Fruit fly (Drosophila melanogaster): ENCODE data around the gene CG8925.

DNA sequence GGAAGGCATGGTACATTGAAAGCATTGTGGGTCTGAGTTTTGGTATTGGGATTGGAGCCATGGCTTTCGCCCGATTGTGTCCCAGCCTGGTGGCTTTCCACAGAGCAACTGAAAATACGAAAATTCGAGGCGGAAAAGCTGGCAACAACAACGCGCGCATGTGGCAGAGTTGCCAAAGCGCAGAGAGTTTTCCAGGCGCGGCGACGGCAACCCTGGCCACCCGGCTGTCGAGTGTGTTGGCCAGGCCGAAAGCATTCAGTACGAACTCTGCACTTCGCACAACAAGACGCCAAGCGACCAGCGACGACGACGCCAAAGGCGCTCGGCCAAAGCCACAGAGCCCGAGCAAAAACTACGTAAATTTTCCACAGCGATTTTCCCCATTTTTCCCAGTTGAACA is 54.0 kb downstream of the CG8925 start:
- TF ChIP-seq pan (optimal IDR thresholded peaks at IDR 0.05) = no peak
- TF ChIP-seq h (GFP tag; optimal IDR thresholded peaks at IDR 0.05) = no peak

Data from whole organism, wandering third instar larva.